Worm (Caenorhabditis elegans): Measurements from ENCODE around the gene T07D3.9.

The T07D3.9 gene

ce11 chrII:915206-915605 is 14.5 kb upstream of the T07D3.9 start:
- TF ChIP-seq him-1 (tag; optimal IDR thresholded peaks at IDR 0.05) (no peak), dao-5 (tag; optimal IDR thresholded peaks at IDR 0.05) (no peak), W03F9.2 (tag; optimal IDR thresholded peaks at IDR 0.05) (no peak)

ce11 chrII:913222-913722 is 12.6 kb upstream of the T07D3.9 start, which contains the start of gene fbxc-33:
Gene fbxc-33 (plus strand): TSS chrII:913672.
- TF ChIP-seq W03F9.2 (tag; optimal IDR thresholded peaks at IDR 0.05) = no peak
- TF ChIP-seq dao-5 (tag; optimal IDR thresholded peaks at IDR 0.05) = no peak
- no peak for TF ChIP-seq him-1 (tag; optimal IDR thresholded peaks at IDR 0.05)

DNA sequence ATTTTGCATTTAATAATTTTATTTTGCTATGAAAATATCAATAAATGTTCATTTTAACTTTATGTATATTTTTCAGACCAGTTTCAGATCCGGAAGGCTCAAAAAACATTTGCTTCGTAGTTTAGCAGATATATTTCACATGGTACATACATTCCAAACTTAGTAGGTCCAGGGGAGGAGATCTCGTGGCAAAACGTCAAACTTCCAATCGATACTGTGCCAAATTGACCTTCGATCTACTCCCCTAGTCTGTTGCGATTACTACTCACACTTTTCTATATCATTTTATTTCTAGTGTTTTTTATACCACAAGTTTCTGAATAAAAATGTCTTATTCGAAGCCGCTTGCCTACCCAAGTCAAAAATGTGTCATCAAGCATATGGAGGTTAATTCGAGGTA is 11.0 kb upstream of the T07D3.9 start, which contains the start of gene fbxc-31:
Gene fbxc-31 (plus strand): TSS at position 301 of the 400 bp plus-strand sequence.
- TF ChIP-seq dao-5 (tag; optimal IDR thresholded peaks at IDR 0.05) (no peak), W03F9.2 (tag; optimal IDR thresholded peaks at IDR 0.05) (no peak), him-1 (tag; optimal IDR thresholded peaks at IDR 0.05) (no peak)

ce11 chrII:909554-909953 is 8.8 kb upstream of the T07D3.9 start, which contains the start of the genes fbxc-24 and fbxc-27:
Gene fbxc-24 (minus strand): TSS chrII:909654.
Gene fbxc-27 (plus strand): TSS chrII:909769.
- TF ChIP-seq W03F9.2 (tag; optimal IDR thresholded peaks at IDR 0.05) = no peak

- TF ChIP-seq him-1 (tag; optimal IDR thresholded peaks at IDR 0.05) (no peak), W03F9.2 (tag; optimal IDR thresholded peaks at IDR 0.05) (no peak), dao-5 (tag; optimal IDR thresholded peaks at IDR 0.05) (no peak)
Measured at ce11 chrII:905335-905734, 4.6 kb upstream of the T07D3.9 start.

- TF ChIP-seq W03F9.2 (tag; optimal IDR thresholded peaks at IDR 0.05) = no peak
- no peak for TF ChIP-seq him-1 (tag; optimal IDR thresholded peaks at IDR 0.05)
- TF ChIP-seq dao-5 (tag; optimal IDR thresholded peaks at IDR 0.05) = no peak
Measured at ce11 chrII:901632-902031, 919 bp upstream of the T07D3.9 start, which contains the start of gene T07D3.2. Gene T07D3.2 (plus strand): TSS chrII:901932.

DNA sequence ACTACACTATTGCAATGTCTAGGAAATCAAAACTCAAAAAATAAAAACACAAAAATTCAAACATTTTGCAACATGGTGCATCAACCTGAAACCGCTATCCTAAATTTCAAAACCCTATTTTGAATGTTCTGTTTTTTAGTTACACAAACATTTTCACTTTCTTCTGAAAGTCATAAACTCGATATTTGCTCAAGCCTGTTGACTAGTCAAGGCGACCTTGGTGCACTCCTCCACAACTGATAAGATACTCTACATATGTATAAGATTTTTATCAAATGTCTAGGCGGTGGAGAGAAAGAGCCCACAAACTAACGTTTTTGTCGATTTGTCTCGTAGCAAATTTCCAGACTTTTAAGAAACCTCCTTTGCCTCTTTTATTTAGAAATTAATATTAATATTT is 12.7 kb downstream of the T07D3.9 start, which contains the start of gene T07D3.4:
Gene T07D3.4 (plus strand): TSS at position 286 of the 400 bp plus-strand sequence.
- TF ChIP-seq dao-5 (tag; optimal IDR thresholded peaks at IDR 0.05) (no peak), W03F9.2 (tag; optimal IDR thresholded peaks at IDR 0.05) (no peak), him-1 (tag; optimal IDR thresholded peaks at IDR 0.05) (no peak)

DNA sequence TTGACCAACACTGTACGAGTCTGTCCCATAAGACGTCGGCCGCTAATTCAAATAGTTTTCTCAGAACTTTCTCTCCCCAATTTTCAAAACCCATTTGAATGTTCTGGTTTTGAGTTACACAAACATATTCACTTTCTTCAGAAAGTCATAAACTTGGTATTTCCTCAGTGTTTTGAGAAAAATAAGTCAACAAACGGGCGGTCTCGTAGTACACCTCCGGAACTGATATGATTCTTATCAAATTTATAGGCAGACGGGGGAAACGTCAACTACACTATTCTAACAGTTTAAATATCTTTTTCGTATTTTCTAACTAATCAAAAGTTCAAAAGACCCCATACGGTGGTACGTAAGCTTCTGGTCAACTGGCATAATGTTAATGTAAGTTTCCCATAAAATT is 16.5 kb downstream of the T07D3.9 start:
- TF ChIP-seq W03F9.2 (tag; optimal IDR thresholded peaks at IDR 0.05) = no peak
- no peak for TF ChIP-seq him-1 (tag; optimal IDR thresholded peaks at IDR 0.05)
- TF ChIP-seq dao-5 (tag; optimal IDR thresholded peaks at IDR 0.05) = no peak

- no peak for TF ChIP-seq W03F9.2 (tag; optimal IDR thresholded peaks at IDR 0.05)
- no peak for TF ChIP-seq him-1 (tag; optimal IDR thresholded peaks at IDR 0.05)
- TF ChIP-seq dao-5 (tag; optimal IDR thresholded peaks at IDR 0.05) = no peak
Measured at ce11 chrII:880666-881226, 20.0 kb downstream of the T07D3.9 start.

DNA sequence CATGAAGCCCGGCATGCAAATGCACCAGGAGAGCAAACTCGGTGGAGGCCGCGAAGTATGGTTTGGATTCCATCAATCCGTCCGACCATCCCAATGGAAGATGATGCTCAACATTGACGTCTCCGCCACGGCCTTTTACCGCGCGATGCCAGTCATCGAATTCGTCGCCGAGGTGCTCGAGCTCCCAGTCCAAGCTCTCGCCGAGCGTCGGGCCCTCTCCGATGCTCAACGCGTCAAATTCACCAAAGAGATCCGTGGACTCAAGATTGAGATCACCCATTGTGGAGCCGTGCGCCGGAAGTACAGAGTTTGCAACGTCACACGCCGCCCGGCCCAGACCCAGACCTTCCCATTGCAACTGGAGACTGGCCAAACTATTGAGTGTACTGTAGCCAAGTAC is 25.0 kb downstream of the T07D3.9 start:
- TF ChIP-seq dao-5 (tag; optimal IDR thresholded peaks at IDR 0.05) (no peak), him-1 (tag; optimal IDR thresholded peaks at IDR 0.05) (no peak), W03F9.2 (tag; optimal IDR thresholded peaks at IDR 0.05) (no peak)

DNA sequence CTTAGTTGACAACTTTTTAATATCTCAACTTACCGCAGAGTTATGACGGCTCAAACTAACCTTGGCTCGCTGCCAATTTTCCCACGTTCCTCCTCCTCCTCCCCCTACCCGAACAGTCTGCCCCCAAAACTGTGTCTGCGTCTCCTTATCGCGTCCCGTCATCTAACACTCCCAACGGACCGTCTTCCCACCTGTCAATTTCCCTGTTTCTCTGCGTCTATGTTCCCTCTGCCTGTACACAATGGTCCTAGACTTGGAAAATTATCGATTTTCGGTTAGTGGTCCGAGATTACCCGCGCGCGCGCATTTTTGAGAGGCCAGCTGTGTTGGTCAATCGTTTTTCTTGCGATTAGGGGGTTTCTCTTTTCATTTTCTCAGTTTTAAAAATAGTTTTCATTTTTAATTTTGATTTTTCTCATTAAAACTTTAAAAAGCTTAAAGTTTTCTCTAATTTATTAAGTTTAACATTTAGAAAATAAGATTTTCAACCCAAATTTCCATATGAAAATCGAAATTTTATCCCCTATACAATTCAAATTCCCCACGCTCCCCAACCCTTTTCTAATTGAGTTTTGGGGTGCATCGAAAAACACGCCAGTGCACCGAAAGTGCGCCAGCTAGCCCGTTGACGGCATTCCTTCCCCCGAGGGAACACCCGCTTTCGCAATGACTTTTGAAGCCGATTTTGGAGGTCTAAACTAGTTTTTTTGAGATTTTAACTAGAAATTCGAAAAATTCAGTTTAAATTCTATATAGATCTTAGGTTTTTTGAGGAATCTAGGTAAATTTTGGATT is 27.5 kb downstream of the T07D3.9 start, which contains the start of gene alg-2:
Gene alg-2 (plus strand): TSS at position 220 of the 795 bp plus-strand sequence.
- TF ChIP-seq W03F9.2 (tag; optimal IDR thresholded peaks at IDR 0.05) = no peak

ce11 chrII:869316-869715 is 31.4 kb downstream of the T07D3.9 start:
- TF ChIP-seq dao-5 (tag; optimal IDR thresholded peaks at IDR 0.05) (no peak), W03F9.2 (tag; optimal IDR thresholded peaks at IDR 0.05) (no peak), him-1 (tag; optimal IDR thresholded peaks at IDR 0.05) (no peak)

ce11 chrII:868240-868864 is 32.4 kb downstream of the T07D3.9 start, which contains the start of gene fbxc-51:
Gene fbxc-51 (plus strand): TSS chrII:868814.
- TF ChIP-seq W03F9.2 (tag; optimal IDR thresholded peaks at IDR 0.05) (no peak), him-1 (tag; optimal IDR thresholded peaks at IDR 0.05) (no peak), dao-5 (tag; optimal IDR thresholded peaks at IDR 0.05) (no peak)

- TF ChIP-seq him-1 (tag; optimal IDR thresholded peaks at IDR 0.05) (no peak), W03F9.2 (tag; optimal IDR thresholded peaks at IDR 0.05) (no peak), dao-5 (tag; optimal IDR thresholded peaks at IDR 0.05) (no peak)
Measured at ce11 chrII:866801-867200, 33.9 kb downstream of the T07D3.9 start, which contains the start of gene Y46B2A.3. Gene Y46B2A.3 (minus strand): TSS chrII:866901.

Data from whole organism, L4/young adult.